Worm (Caenorhabditis elegans): ENCODE measurements around the gene Y56A3A.30.

The Y56A3A.30 gene

DNA sequence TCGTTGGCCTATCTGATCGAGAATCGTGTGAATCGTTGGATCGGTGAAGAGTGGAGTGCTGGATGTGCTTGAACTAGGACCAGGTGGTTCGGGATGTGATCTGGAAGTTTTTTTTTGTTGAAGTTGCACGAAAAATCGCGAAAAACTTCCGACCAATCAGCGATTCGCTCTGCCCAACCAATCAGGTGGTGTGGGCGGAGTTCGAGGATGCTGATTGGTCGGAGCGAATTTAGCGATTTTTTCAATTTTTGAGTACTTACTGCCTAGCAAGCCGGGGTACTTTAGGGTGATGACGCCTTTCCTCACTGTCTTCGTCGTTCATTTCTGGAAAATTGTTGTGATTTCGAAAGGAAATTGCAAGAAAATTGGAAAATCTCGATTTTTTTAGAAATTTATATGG lies at the start of gene Y56A3A.30:
Gene Y56A3A.30, minus strand, starts transcription at position 324 of the 400 bp plus-strand sequence.
- TF ChIP-seq ztf-29 (GFP tag; IDR thresholded peaks at IDR 0.05) (no peak), cog-1 (tag; optimal IDR thresholded peaks at IDR 0.05) (no peak), ztf-23 (GFP tag; IDR thresholded peaks at IDR 0.05) (no peak)

DNA sequence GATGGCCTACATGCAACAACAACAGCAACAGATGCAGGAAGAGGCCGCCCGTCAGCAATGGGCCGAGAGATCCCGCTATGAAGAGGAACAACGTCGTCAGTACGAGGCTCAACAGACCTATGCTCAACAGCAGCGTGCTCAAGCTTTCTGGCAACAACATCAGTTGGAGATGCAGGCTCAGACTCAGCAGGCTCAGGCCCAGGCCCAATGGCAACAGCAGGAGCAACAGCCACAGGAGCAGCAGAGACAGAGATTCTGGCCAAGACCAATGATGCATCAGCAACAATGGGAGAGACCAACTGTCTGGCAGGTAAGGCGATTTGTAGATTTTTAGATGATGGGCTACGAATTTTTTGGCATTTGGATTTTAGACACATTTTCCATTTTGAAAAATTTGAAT lies 43.4 kb upstream of the Y56A3A.30 start:
- TF ChIP-seq klf-2 (GFP tag; conservative IDR thresholded peaks at IDR 0.05) (no peak), T22C8.4 (GFP tag; IDR thresholded peaks at IDR 0.05) (no peak)

DNA sequence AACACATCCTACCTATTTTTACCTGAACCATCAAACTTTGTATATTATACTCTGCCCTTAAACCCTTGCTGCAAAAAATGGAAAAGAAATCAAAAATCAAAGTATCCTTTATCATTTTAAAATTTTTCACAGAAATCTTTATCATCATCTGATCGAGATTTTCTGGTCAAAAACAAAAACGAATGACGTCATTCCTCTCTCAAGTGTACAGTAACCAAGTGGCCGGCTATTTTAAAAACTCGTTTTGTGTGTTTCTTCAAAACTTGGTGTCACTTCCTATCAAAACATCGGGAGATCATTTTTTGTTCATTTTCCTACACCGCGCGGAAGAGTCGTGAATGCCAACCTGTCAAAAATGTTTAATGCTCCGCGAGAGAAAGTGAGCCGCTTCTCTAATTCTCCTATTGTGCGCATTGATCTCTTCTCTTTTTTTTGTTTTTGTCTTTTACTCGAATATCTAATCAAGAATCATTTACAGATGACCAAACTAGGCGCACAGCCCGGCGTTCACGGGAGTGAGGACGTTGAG lies 41.3 kb upstream of the Y56A3A.30 start, which contains the start of gene brp-1:
Gene brp-1, plus strand, starts transcription at position 479 of the 529 bp plus-strand sequence.
- no peak for TF ChIP-seq ztf-23 (GFP tag; IDR thresholded peaks at IDR 0.05)

- TF ChIP-seq cog-1 (tag; optimal IDR thresholded peaks at IDR 0.05): no peak
- TF ChIP-seq ztf-23 (GFP tag; IDR thresholded peaks at IDR 0.05): no peak
- no peak for TF ChIP-seq T22C8.4 (GFP tag; IDR thresholded peaks at IDR 0.05)
- TF ChIP-seq tab-1 (GFP tag; IDR thresholded peaks at IDR 0.05): no peak
- TF ChIP-seq ref-1 (GFP tag; conservative IDR thresholded peaks at IDR 0.05): no peak
- no peak for TF ChIP-seq med-1 (GFP tag; optimal IDR thresholded peaks at IDR 0.05; ENCODE audit: insufficient read depth)
- TF ChIP-seq klf-2 (GFP tag; conservative IDR thresholded peaks at IDR 0.05): no peak
- no peak for TF ChIP-seq ztf-29 (GFP tag; IDR thresholded peaks at IDR 0.05)
- no peak for TF ChIP-seq flt-1 (GFP tag; IDR thresholded peaks at IDR 0.05)
Observed at ce11 chrIII:12017999-12018398, 39.1 kb upstream of the Y56A3A.30 start.

DNA sequence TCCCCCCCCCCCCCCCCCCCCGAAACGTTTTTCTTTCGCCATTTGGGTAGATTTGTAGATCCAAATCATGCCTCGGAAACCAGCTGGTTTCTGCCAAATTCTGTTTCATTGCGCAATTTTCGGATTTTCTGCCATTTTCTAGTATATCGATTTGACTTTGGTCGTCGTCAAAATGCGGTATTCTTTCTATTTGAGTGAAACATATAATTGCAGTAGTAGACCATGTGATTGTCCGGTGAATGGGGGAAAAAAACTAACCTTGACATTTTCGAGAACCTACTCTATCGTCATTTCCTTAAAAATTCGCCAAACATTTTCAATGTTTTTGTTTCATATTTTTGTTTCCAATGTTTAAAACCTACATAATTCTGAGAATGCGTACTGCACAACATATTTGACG lies 36.7 kb upstream of the Y56A3A.30 start:
- no peak for TF ChIP-seq klf-2 (GFP tag; conservative IDR thresholded peaks at IDR 0.05)

DNA sequence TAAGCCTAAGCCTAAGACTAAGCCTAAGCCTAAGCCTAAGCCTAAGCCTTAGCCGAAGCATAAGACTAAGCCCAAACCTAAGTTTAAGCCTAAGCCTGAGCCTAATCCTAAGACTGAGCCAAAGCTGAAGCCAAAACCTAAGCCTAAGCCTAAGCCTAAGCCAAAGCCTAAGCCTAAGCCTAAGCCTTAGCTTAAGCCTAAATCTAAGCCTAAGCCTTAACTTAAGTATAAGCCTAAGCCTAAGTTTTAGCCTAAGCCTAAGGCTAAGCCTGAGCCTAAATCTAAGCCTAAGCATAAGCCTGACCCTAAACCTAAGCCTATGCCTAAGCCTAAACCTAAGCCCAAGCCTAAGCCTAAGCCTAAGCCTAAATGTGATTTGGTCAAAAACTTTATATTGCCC lies 36.3 kb upstream of the Y56A3A.30 start:
- peak; percentile 66; the same call in 1 of the 2 replicates for TF ChIP-seq ztf-29 (GFP tag; IDR thresholded peaks at IDR 0.05)
- TF ChIP-seq klf-2 (GFP tag; conservative IDR thresholded peaks at IDR 0.05): no peak

- no peak for TF ChIP-seq med-1 (GFP tag; optimal IDR thresholded peaks at IDR 0.05; ENCODE audit: insufficient read depth)
Observed at ce11 chrIII:12014503-12014902, 35.6 kb upstream of the Y56A3A.30 start.

DNA sequence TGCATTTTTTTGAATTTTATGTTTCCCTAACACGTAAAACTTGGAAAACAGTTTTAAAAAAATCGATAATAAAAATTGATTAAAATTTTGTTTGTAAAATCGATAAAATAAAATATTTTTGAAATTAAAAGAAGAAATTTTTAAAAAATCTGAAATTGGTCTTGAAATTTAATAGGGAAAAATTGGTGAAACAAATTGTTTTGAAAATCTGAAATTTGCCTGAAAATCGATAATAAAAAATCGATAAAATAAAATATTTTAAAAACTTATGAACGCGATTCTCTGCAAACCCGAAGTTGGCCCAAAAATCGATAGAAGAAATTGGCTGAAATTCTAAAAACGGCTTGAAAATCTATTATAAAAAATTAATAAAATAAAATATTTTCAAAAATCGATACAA lies 34.9 kb upstream of the Y56A3A.30 start:
- no peak for TF ChIP-seq klf-2 (GFP tag; conservative IDR thresholded peaks at IDR 0.05)
- no peak for TF ChIP-seq ref-1 (GFP tag; conservative IDR thresholded peaks at IDR 0.05)
- no peak for TF ChIP-seq ztf-23 (GFP tag; IDR thresholded peaks at IDR 0.05)
- no peak for TF ChIP-seq T22C8.4 (GFP tag; IDR thresholded peaks at IDR 0.05)
- TF ChIP-seq cog-1 (tag; optimal IDR thresholded peaks at IDR 0.05): no peak
- TF ChIP-seq ztf-29 (GFP tag; IDR thresholded peaks at IDR 0.05): no peak
- TF ChIP-seq flt-1 (GFP tag; IDR thresholded peaks at IDR 0.05): no peak
- no peak for TF ChIP-seq tab-1 (GFP tag; IDR thresholded peaks at IDR 0.05)
- TF ChIP-seq med-1 (GFP tag; optimal IDR thresholded peaks at IDR 0.05; ENCODE audit: insufficient read depth): no peak

- no peak for TF ChIP-seq ref-1 (GFP tag; conservative IDR thresholded peaks at IDR 0.05)
- TF ChIP-seq klf-2 (GFP tag; conservative IDR thresholded peaks at IDR 0.05): no peak
- no peak for TF ChIP-seq flt-1 (GFP tag; IDR thresholded peaks at IDR 0.05)
- TF ChIP-seq ztf-29 (GFP tag; IDR thresholded peaks at IDR 0.05): no peak
- TF ChIP-seq cog-1 (tag; optimal IDR thresholded peaks at IDR 0.05): no peak
- no peak for TF ChIP-seq T22C8.4 (GFP tag; IDR thresholded peaks at IDR 0.05)
- TF ChIP-seq tab-1 (GFP tag; IDR thresholded peaks at IDR 0.05): no peak
- no peak for TF ChIP-seq ztf-23 (GFP tag; IDR thresholded peaks at IDR 0.05)
- TF ChIP-seq med-1 (GFP tag; optimal IDR thresholded peaks at IDR 0.05; ENCODE audit: insufficient read depth): no peak
Observed at ce11 chrIII:12013054-12013453, 34.2 kb upstream of the Y56A3A.30 start.

ce11 chrIII:12009764-12010163 lies 30.9 kb upstream of the Y56A3A.30 start:
- TF ChIP-seq T22C8.4 (GFP tag; IDR thresholded peaks at IDR 0.05): no peak
- no peak for TF ChIP-seq flt-1 (GFP tag; IDR thresholded peaks at IDR 0.05)

- TF ChIP-seq klf-2 (GFP tag; conservative IDR thresholded peaks at IDR 0.05) (no peak), ztf-29 (GFP tag; IDR thresholded peaks at IDR 0.05) (no peak), T22C8.4 (GFP tag; IDR thresholded peaks at IDR 0.05) (no peak), med-1 (GFP tag; optimal IDR thresholded peaks at IDR 0.05; ENCODE audit: insufficient read depth) (no peak), ref-1 (GFP tag; conservative IDR thresholded peaks at IDR 0.05) (no peak), tab-1 (GFP tag; IDR thresholded peaks at IDR 0.05) (no peak), flt-1 (GFP tag; IDR thresholded peaks at IDR 0.05) (no peak), cog-1 (tag; optimal IDR thresholded peaks at IDR 0.05) (no peak), ztf-23 (GFP tag; IDR thresholded peaks at IDR 0.05) (no peak)
Observed at ce11 chrIII:12009321-12009720, 30.5 kb upstream of the Y56A3A.30 start.

- no peak for TF ChIP-seq klf-2 (GFP tag; conservative IDR thresholded peaks at IDR 0.05)
- TF ChIP-seq T22C8.4 (GFP tag; IDR thresholded peaks at IDR 0.05): no peak
- TF ChIP-seq cog-1 (tag; optimal IDR thresholded peaks at IDR 0.05): no peak
- TF ChIP-seq med-1 (GFP tag; optimal IDR thresholded peaks at IDR 0.05; ENCODE audit: insufficient read depth): no peak
- no peak for TF ChIP-seq ref-1 (GFP tag; conservative IDR thresholded peaks at IDR 0.05)
- no peak for TF ChIP-seq ztf-23 (GFP tag; IDR thresholded peaks at IDR 0.05)
- no peak for TF ChIP-seq ztf-29 (GFP tag; IDR thresholded peaks at IDR 0.05)
- TF ChIP-seq flt-1 (GFP tag; IDR thresholded peaks at IDR 0.05): no peak
- no peak for TF ChIP-seq tab-1 (GFP tag; IDR thresholded peaks at IDR 0.05)
Observed at ce11 chrIII:12003264-12003663, 24.4 kb upstream of the Y56A3A.30 start.

Measured in whole organism, midembryonic.